Fruit fly (Drosophila melanogaster) whole organism, embryonic: Measurements from ENCODE around the gene DIP-alpha.

ENCODE experiments used
- Antp ChIP-seq: fragments of 200-800 bp; sonication (Bioruptor generic); optimal IDR thresholded peaks from 3 replicates; lab custom pipeline; 2016; ENCODE audit warnings: missing biosample characterization, missing genetic modification characterization
- CG10209 ChIP-seq: fragments of 200-800 bp; sonication (Bioruptor generic); optimal IDR thresholded peaks from 3 replicates; lab custom pipeline; 2017; ENCODE audit warnings: missing biosample characterization, mild to moderate bottlenecking, missing genetic modification characterization, missing genetic modification reagents
- CG10366 ChIP-seq: fragments of 200-800 bp; sonication (Bioruptor generic); IDR thresholded peaks from 2 replicates; pipeline ENCODE4 v1.3.6; 2022; ENCODE audit warnings: missing biosample characterization, missing genetic modification characterization
- CG10431 ChIP-seq: fragments of 200-800 bp; sonication (Bioruptor generic); optimal IDR thresholded peaks from 3 replicates; lab custom pipeline; 2018; ENCODE audit warnings: missing biosample characterization, mild to moderate bottlenecking, missing genetic modification characterization
- CG11723 ChIP-seq: fragments of 200-800 bp; sonication (Bioruptor generic); optimal IDR thresholded peaks from 2 replicates; lab custom pipeline; 2017; ENCODE audit warnings: missing biosample characterization, mild to moderate bottlenecking, missing genetic modification characterization
- CG12104 ChIP-seq: fragments of 200-800 bp; sonication (Bioruptor generic); optimal IDR thresholded peaks from 3 replicates; lab custom pipeline; 2016; ENCODE audit warnings: missing biosample characterization, missing genetic modification characterization
- CG14965 ChIP-seq: fragments of 200-800 bp; sonication (Bioruptor generic); optimal IDR thresholded peaks from 2 replicates; lab custom pipeline; 2016; ENCODE audit warnings: missing biosample characterization, missing genetic modification characterization, borderline replicate concordance
- CG15269 ChIP-seq: fragments of 200-800 bp; sonication (Bioruptor generic); optimal IDR thresholded peaks from 2 replicates; lab custom pipeline; 2018; ENCODE audit warnings: missing biosample characterization, mild to moderate bottlenecking, missing genetic modification characterization, moderate library complexity
- CG15479 ChIP-seq: fragments of 200-800 bp; sonication (Bioruptor generic); optimal IDR thresholded peaks from 3 replicates; lab custom pipeline; 2019; ENCODE audit warnings: missing biosample characterization, mild to moderate bottlenecking, missing genetic modification characterization, moderate library complexity
- CG1603 ChIP-seq: fragments of 200-800 bp; sonication (Bioruptor generic); optimal IDR thresholded peaks from 2 replicates; lab custom pipeline; 2019; ENCODE audit warnings: missing biosample characterization, mild to moderate bottlenecking, missing genetic modification characterization, moderate library complexity
- CG17385 ChIP-seq: fragments of 200-800 bp; sonication (Bioruptor generic); optimal IDR thresholded peaks from 3 replicates; lab custom pipeline; 2018; ENCODE audit warnings: missing biosample characterization, mild to moderate bottlenecking, missing genetic modification characterization
- CG18011 ChIP-seq: fragments of 200-800 bp; sonication (Bioruptor generic); optimal IDR thresholded peaks from 2 replicates; lab custom pipeline; 2017; ENCODE audit warnings: missing biosample characterization, missing genetic modification characterization, mild to moderate bottlenecking, moderate library complexity, missing genotype
- CG18599 ChIP-seq: fragments of 200-800 bp; sonication (Bioruptor generic); optimal IDR thresholded peaks from 3 replicates; lab custom pipeline; 2017; ENCODE audit warnings: missing biosample characterization, missing genetic modification characterization, mild to moderate bottlenecking, moderate library complexity, missing genetic modification reagents
- CG2116 ChIP-seq: fragments of 200-800 bp; sonication (Bioruptor generic); optimal IDR thresholded peaks from 3 replicates; lab custom pipeline; 2018; ENCODE audit warnings: missing biosample characterization, mild to moderate bottlenecking, missing genetic modification characterization
- CG4282 ChIP-seq: fragments of 200-800 bp; sonication (Bioruptor generic); optimal IDR thresholded peaks from 2 replicates; lab custom pipeline; 2016; ENCODE audit warnings: missing biosample characterization, missing genetic modification characterization
- CG6689 ChIP-seq: fragments of 200-800 bp; sonication (Bioruptor generic); IDR thresholded peaks from 2 replicates; pipeline ENCODE4 v1.3.6; 2022; ENCODE audit warnings: missing biosample characterization, missing genetic modification characterization
- CG6791 ChIP-seq: fragments of 200-800 bp; sonication (Bioruptor generic); IDR thresholded peaks from 3 replicates; pipeline ENCODE4 v1.3.6; 2022; ENCODE audit warnings: missing biosample characterization, missing genetic modification characterization; ENCODE audit not compliant: partially characterized antibody
- CG6854 ChIP-seq: fragments of 200-800 bp; sonication (Bioruptor generic); optimal IDR thresholded peaks from 3 replicates; lab custom pipeline; 2017; ENCODE audit warnings: missing biosample characterization, mild to moderate bottlenecking, missing genetic modification characterization
- CG7786 ChIP-seq: fragments of 200-800 bp; sonication (Bioruptor generic); optimal IDR thresholded peaks from 2 replicates; lab custom pipeline; 2016; ENCODE audit warnings: missing biosample characterization, missing genetic modification characterization
- CG7963 ChIP-seq: fragments of 200-800 bp; sonication (Bioruptor generic); IDR thresholded peaks from 3 replicates; pipeline ENCODE4 v1.3.6; 2022; ENCODE audit warnings: missing biosample characterization, missing genetic modification characterization; ENCODE audit not compliant: partially characterized antibody
- CG8765 ChIP-seq: fragments of 200-800 bp; sonication (Bioruptor generic); IDR thresholded peaks from 2 replicates; pipeline ENCODE4 v1.3.6; 2022; ENCODE audit warnings: missing biosample characterization, missing genetic modification characterization
- CG9727 ChIP-seq: fragments of 200-800 bp; sonication (Bioruptor generic); optimal IDR thresholded peaks from 3 replicates; lab custom pipeline; 2017; ENCODE audit warnings: missing biosample characterization, mild to moderate bottlenecking, missing genetic modification characterization
- Elba2 ChIP-seq: fragments of 200-800 bp; sonication (Bioruptor generic); optimal IDR thresholded peaks from 3 replicates; lab custom pipeline; 2016; ENCODE audit warnings: missing biosample characterization, missing genetic modification characterization
- Ets97D ChIP-seq: fragments of 200-800 bp; sonication (Bioruptor generic); optimal IDR thresholded peaks from 3 replicates; lab custom pipeline; 2016; ENCODE audit warnings: missing biosample characterization, missing genetic modification characterization
- HLH54F ChIP-seq: fragments of 200-800 bp; sonication (Bioruptor generic); optimal IDR thresholded peaks from 3 replicates; lab custom pipeline; 2016; ENCODE audit warnings: missing biosample characterization, missing genetic modification characterization
- HLHmδ ChIP-seq: fragments of 200-800 bp; sonication (Bioruptor generic); optimal IDR thresholded peaks from 2 replicates; lab custom pipeline; 2018; ENCODE audit warnings: missing biosample characterization, mild to moderate bottlenecking, missing genetic modification characterization, moderate library complexity
- Hmr ChIP-seq: fragments of 200-800 bp; sonication (Bioruptor generic); optimal IDR thresholded peaks from 3 replicates; lab custom pipeline; 2017; ENCODE audit warnings: mild to moderate bottlenecking, missing biosample characterization, missing genetic modification reagents, missing genetic modification characterization
- Lhr ChIP-seq: fragments of 200-800 bp; sonication (Bioruptor generic); optimal IDR thresholded peaks from 3 replicates; lab custom pipeline; 2017; ENCODE audit warnings: mild to moderate bottlenecking, missing biosample characterization, missing genetic modification reagents, missing genetic modification characterization
- Myb ChIP-seq: fragments of 200-800 bp; sonication (Bioruptor generic); optimal IDR thresholded peaks from 2 replicates; lab custom pipeline; 2016; ENCODE audit warnings: missing biosample characterization, missing genetic modification characterization
- NK7.1 ChIP-seq: fragments of 200-800 bp; sonication (Bioruptor generic); optimal IDR thresholded peaks from 3 replicates; lab custom pipeline; 2016; ENCODE audit warnings: missing biosample characterization, missing genetic modification characterization
- Nf-YC ChIP-seq: fragments of 200-800 bp; optimal IDR thresholded peaks from 3 replicates; lab custom pipeline; 2019; ENCODE audit warnings: missing biosample characterization, mild to moderate bottlenecking, missing genetic modification characterization, moderate library complexity
- PHDP ChIP-seq: fragments of 200-800 bp; sonication (Bioruptor generic); optimal IDR thresholded peaks from 3 replicates; lab custom pipeline; 2018; ENCODE audit warnings: missing biosample characterization, mild to moderate bottlenecking, missing genetic modification characterization, moderate library complexity
- Sox102F ChIP-seq: fragments of 200-800 bp; sonication (Bioruptor generic); optimal IDR thresholded peaks from 2 replicates; lab custom pipeline; 2018; ENCODE audit warnings: missing biosample characterization, mild to moderate bottlenecking, missing genetic modification characterization, moderate library complexity
- ash1 ChIP-seq: fragments of 200-800 bp; sonication (Bioruptor generic); optimal IDR thresholded peaks from 2 replicates; lab custom pipeline; 2018; ENCODE audit warnings: missing biosample characterization, mild to moderate bottlenecking, missing genetic modification characterization
- ato ChIP-seq: fragments of 200-800 bp; sonication (Bioruptor generic); IDR thresholded peaks from 2 replicates; pipeline ENCODE4 v1.3.6; 2022; ENCODE audit warnings: missing biosample characterization, missing genetic modification characterization; ENCODE audit not compliant: partially characterized antibody
- bcd ChIP-seq: fragments of 200-800 bp; sonication (Bioruptor generic); optimal IDR thresholded peaks from 2 replicates; lab custom pipeline; 2017; ENCODE audit warnings: missing biosample characterization, mild to moderate bottlenecking, missing genetic modification characterization
- bsh ChIP-seq, 2 experiments: fragments of 200-800 bp; sonication (Bioruptor generic); optimal IDR thresholded peaks; 2 replicates each; lab custom pipeline; 2017 to 2018; ENCODE audit warnings: mild to moderate bottlenecking in 2 of 2, missing biosample characterization in 2 of 2, missing genetic modification characterization in 2 of 2, moderate library complexity in 1 of 2
- cad ChIP-seq: fragments of >200 bp; optimal IDR thresholded peaks from 2 replicates; lab custom pipeline; 2017; ENCODE audit warnings: missing biosample characterization, missing genetic modification characterization
- cato ChIP-seq: fragments of 200-800 bp; sonication (Bioruptor generic); optimal IDR thresholded peaks from 2 replicates; lab custom pipeline; 2016; ENCODE audit warnings: missing biosample characterization, missing genetic modification characterization, borderline replicate concordance
- ci ChIP-seq: fragments of 200-800 bp; sonication (Bioruptor generic); IDR thresholded peaks from 3 replicates; pipeline ENCODE4 v1.3.6; 2022; ENCODE audit warnings: missing biosample characterization, missing genetic modification characterization
- cwo ChIP-seq: fragments of 200-800 bp; sonication (Bioruptor generic); optimal IDR thresholded peaks from 3 replicates; lab custom pipeline; 2017; ENCODE audit warnings: missing biosample characterization, missing genetic modification characterization, mild to moderate bottlenecking, moderate library complexity, missing genetic modification reagents
- ewg ChIP-seq: fragments of 200-800 bp; sonication (Bioruptor generic); optimal IDR thresholded peaks from 3 replicates; lab custom pipeline; 2017; ENCODE audit warnings: mild to moderate bottlenecking, missing biosample characterization, missing genetic modification reagents, missing genetic modification characterization
- fru ChIP-seq: fragments of >200 bp; optimal IDR thresholded peaks from 2 replicates; lab custom pipeline; 2017
- grau ChIP-seq: fragments of 200-800 bp; optimal IDR thresholded peaks from 3 replicates; lab custom pipeline; 2019; ENCODE audit warnings: missing biosample characterization, mild to moderate bottlenecking, missing genetic modification characterization, moderate library complexity
- her ChIP-seq: fragments of 200-800 bp; sonication (Bioruptor generic); optimal IDR thresholded peaks from 2 replicates; lab custom pipeline; 2016; ENCODE audit warnings: missing biosample characterization, missing genetic modification characterization
- pb ChIP-seq: fragments of 200-800 bp; sonication (Bioruptor generic); optimal IDR thresholded peaks from 3 replicates; lab custom pipeline; 2016; ENCODE audit warnings: missing biosample characterization, missing genetic modification characterization
- prd ChIP-seq, 3 experiments: fragments of >200 bp in 2 of 3; fragments of 200-800 bp in 1 of 3; sonication (Bioruptor generic) in 1 of 3; optimal IDR thresholded peaks in 2 of 3; IDR thresholded peaks in 1 of 3; 2 replicates in 2 of 3; 3 replicates in 1 of 3; pipeline versions ENCODE4 v1.3.6 to Lab custom; 2017 to 2022; ENCODE audit warnings: missing biosample characterization in 1 of 3, missing genetic modification characterization in 1 of 3
- sim ChIP-seq: fragments of 200-800 bp; sonication (Bioruptor generic); IDR thresholded peaks from 2 replicates; pipeline ENCODE4 v1.3.6; 2022; ENCODE audit warnings: missing biosample characterization, missing genetic modification characterization
- slou ChIP-seq: fragments of 200-800 bp; sonication (Bioruptor generic); optimal IDR thresholded peaks from 3 replicates; lab custom pipeline; 2016; ENCODE audit warnings: missing biosample characterization, missing genetic modification characterization
- sug ChIP-seq: fragments of 200-800 bp; optimal IDR thresholded peaks from 2 replicates; lab custom pipeline; 2019; ENCODE audit warnings: missing biosample characterization, mild to moderate bottlenecking, missing genetic modification characterization, moderate library complexity
- yki ChIP-seq: fragments of >200 bp; optimal IDR thresholded peaks from 3 replicates; lab custom pipeline; 2018
- zfh1 ChIP-seq: fragments of 200-800 bp; sonication (Bioruptor generic); IDR thresholded peaks from 3 replicates; pipeline ENCODE4 v1.3.6; 2022; ENCODE audit warnings: missing biosample characterization, missing genetic modification characterization

DIP-alpha gene

DNA sequence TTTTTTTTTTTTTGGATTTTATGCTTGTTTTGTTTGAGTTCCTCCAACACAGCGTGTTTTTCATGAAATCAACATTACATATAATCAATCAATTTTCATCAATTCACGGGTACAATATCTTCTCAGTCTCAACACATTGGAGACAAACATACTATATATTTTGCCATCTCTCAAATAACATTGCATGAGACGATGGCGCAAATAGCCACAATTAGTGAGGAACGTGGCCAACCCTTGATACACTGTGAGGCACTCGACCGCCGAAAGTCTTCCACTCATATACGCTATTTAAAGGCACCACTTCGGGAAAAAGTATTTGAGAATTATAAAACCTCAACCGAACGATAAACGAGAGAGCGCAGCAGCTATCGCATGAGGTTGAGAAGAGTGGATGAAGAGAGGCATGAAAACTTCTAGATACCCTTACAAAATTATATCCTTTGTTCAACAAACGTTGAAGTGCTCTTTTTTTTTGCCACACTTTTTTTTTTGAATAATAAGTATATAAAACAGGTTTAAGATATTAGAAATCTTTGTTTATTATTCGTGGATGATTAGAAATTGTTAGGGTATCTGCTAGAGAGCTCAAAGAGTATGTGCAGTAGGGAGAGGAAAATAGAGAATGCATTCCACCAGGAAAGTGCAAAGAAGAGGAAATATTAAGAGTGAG lies 25.5 kb downstream of the DIP-alpha start (continued):
- TF ChIP-seq CG18599, result peak; percentile 76
- TF ChIP-seq HLH54F (GFP tag; lab: Kevin White, UChicago), result peak; percentile 23
- peak; percentile 84 for TF ChIP-seq CG6791
- TF ChIP-seq Ets97D (GFP tag; lab: Kevin White, UChicago), result no peak
- peak; percentile 86 for TF ChIP-seq ewg
- no peak for TF ChIP-seq sug (tag; lab: Kevin White, UChicago)
- no peak for TF ChIP-seq prd (optimal IDR thresholded peaks at IDR 0.05; lab: Kevin White, UChicago)
- peak; percentile 89 for TF ChIP-seq prd (GFP tag; IDR thresholded peaks at IDR 0.05; lab: Robert Waterston, UW)
- no peak for TF ChIP-seq NK7.1 (GFP tag; lab: Kevin White, UChicago)
- no peak for TF ChIP-seq CG4282 (GFP tag; lab: Kevin White, UChicago)
- peak; percentile 96 for TF ChIP-seq Sox102F (GFP tag; lab: Kevin White, UChicago)
- TF ChIP-seq cwo, result peak; percentile 45
- no peak for TF ChIP-seq pb
- TF ChIP-seq CG9727 (GFP tag; lab: Kevin White, UChicago), result peak; percentile 81
- TF ChIP-seq bcd, result peak; percentile 68
- TF ChIP-seq CG11723, result peak; percentile 59
- peak; percentile 87 to 96 for TF ChIP-seq bsh (GFP tag; optimal IDR thresholded peaks at IDR 0.05; lab: Kevin White, UChicago)
- peak; percentile 82 for TF ChIP-seq CG10209 (GFP tag; lab: Kevin White, UChicago)
- TF ChIP-seq CG6854 (GFP tag; lab: Kevin White, UChicago), result peak; percentile 64
- peak; percentile 64 for TF ChIP-seq Lhr
- peak; percentile 94 for TF ChIP-seq PHDP (tag; lab: Kevin White, UChicago)
- no peak for TF ChIP-seq CG15479
- TF ChIP-seq CG10366, result peak; percentile 92
- peak; percentile 77 for TF ChIP-seq sim (GFP tag; lab: Robert Waterston, UW)
- TF ChIP-seq ato (GFP tag; lab: Robert Waterston, UW), result no peak
- TF ChIP-seq Elba2, result no peak
- peak; percentile 72 for TF ChIP-seq CG6689 (GFP tag; lab: Robert Waterston, UW)
- TF ChIP-seq CG2116 (GFP tag; lab: Kevin White, UChicago), result peak; percentile 39
- TF ChIP-seq fru, result no peak
- TF ChIP-seq Antp, result no peak
- no peak for TF ChIP-seq Nf-YC (tag; lab: Kevin White, UChicago)
- TF ChIP-seq Hmr (GFP tag; lab: Kevin White, UChicago), result peak; percentile 33
- peak; percentile 62 for TF ChIP-seq cato (GFP tag; lab: Kevin White, UChicago)
- TF ChIP-seq CG10431, result peak; percentile 68
- TF ChIP-seq HLHmδ, result no peak
- TF ChIP-seq CG7963, result peak; percentile 53; the same call in 1 of the 3 replicates
- TF ChIP-seq CG14965 (GFP tag; lab: Kevin White, UChicago), result no peak
- TF ChIP-seq Myb (GFP tag; lab: Kevin White, UChicago), result no peak
- TF ChIP-seq, all 482 proteins: peak for 341

DNA sequence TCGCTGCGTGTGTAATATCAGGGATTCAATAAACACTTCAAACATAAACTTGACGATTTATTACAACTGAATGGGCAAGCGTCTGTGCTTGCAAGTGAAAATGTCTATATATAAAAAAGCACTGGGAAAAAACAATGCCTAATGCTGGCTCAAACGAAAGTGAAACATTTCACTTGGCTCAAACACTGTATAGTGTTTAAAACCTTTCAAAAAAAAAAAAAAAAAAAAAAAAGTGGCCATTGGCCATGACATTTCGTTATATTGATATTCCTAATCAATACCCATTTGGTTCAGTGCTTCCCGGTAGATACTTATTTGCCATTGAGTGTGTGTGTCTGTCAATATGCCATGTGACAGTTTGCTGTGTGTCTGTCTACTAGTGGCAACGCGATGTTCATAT lies 32.7 kb downstream of the DIP-alpha start:
- TF ChIP-seq CG17385 (GFP tag; lab: Kevin White, UChicago) (no peak), Sox102F (GFP tag; lab: Kevin White, UChicago) (peak; percentile 50), CG1603 (tag; lab: Kevin White, UChicago) (no peak), ash1 (GFP tag; lab: Kevin White, UChicago) (no peak), CG12104 (no peak), cad (GFP tag; lab: Kevin White, UChicago) (no peak), CG8765 (GFP tag; lab: Robert Waterston, UW) (no peak), zfh1 (GFP tag; lab: Robert Waterston, UW) (0 out of 3 replicates have a peak, but pooled peaks have one; percentile 26), ci (GFP tag; lab: Robert Waterston, UW) (0 out of 3 replicates have a peak, but pooled peaks have one; percentile 21), CG18011 (GFP tag; lab: Kevin White, UChicago) (no peak), CG7786 (peak; percentile 29), slou (peak; percentile 10), her (GFP tag; lab: Kevin White, UChicago) (peak; percentile 1), CG15269 (tag; lab: Kevin White, UChicago) (peak; percentile 26), grau (tag; lab: Kevin White, UChicago) (peak; percentile 20), yki (lab: Kevin White, UChicago) (no peak)
